Worm (Caenorhabditis elegans) whole organism, L2 larva: ENCODE measurements around the gene cku-80.

Experiments used
- Y55F3AM.14 ChIP-seq: fragments of 200-800 bp; sonication (Bioruptor generic); optimal IDR thresholded peaks from 2 replicates; lab custom pipeline; 2018; ENCODE audit warnings: mild to moderate bottlenecking, missing genetic modification characterization, missing compliant biosample characterization
- ZK546.5 ChIP-seq: sonication (generic microtip); optimal IDR thresholded peaks from 2 replicates; lab custom pipeline; 2017; ENCODE audit warnings: missing biosample characterization, missing genetic modification characterization
- ama-1 ChIP-seq: fragments of 150-350 bp; optimal IDR thresholded peaks from 2 replicates; lab custom pipeline; 2018; ENCODE audit warnings: inconsistent platforms
- blmp-1 ChIP-seq: sonication (generic microtip); optimal IDR thresholded peaks from 2 replicates; lab custom pipeline; 2017; ENCODE audit warnings: missing genetic modification characterization, mild to moderate bottlenecking, missing compliant biosample characterization, antibody characterized with exemption, moderate library complexity; ENCODE audit not compliant: insufficient read depth
- ceh-16 ChIP-seq: fragments of 150-350 bp; optimal IDR thresholded peaks from 2 replicates; lab custom pipeline; 2014; ENCODE audit warnings: missing biosample characterization, missing genetic modification characterization
- lin-39 ChIP-seq: fragments of 150-350 bp; optimal IDR thresholded peaks from 2 replicates; lab custom pipeline; 2014; ENCODE audit warnings: missing biosample characterization, missing genetic modification reagents, missing genetic modification characterization
- mdl-1 ChIP-seq, 2 experiments: fragments of 150-350 bp in 1 of 2; sonication (generic microtip) in 1 of 2; optimal IDR thresholded peaks; 2 replicates each; lab custom pipeline; 2017; ENCODE audit warnings: missing biosample characterization in 2 of 2, missing genetic modification characterization in 2 of 2
- nhr-77 ChIP-seq: fragments of 150-350 bp; optimal IDR thresholded peaks from 2 replicates; lab custom pipeline; 2014; ENCODE audit warnings: missing biosample characterization, missing genetic modification characterization
- skn-1 ChIP-seq: sonication (generic microtip); optimal IDR thresholded peaks from 2 replicates; lab custom pipeline; 2017; ENCODE audit warnings: missing biosample characterization, missing genetic modification characterization
- snpc-4 ChIP-seq: fragments of 150-350 bp; optimal IDR thresholded peaks from 2 replicates; lab custom pipeline; 2014; ENCODE audit warnings: missing biosample characterization, missing genetic modification characterization
- ztf-4 ChIP-seq: fragments of 150-350 bp; optimal IDR thresholded peaks from 2 replicates; lab custom pipeline; 2014; ENCODE audit warnings: missing biosample characterization, missing genetic modification characterization

DNA sequence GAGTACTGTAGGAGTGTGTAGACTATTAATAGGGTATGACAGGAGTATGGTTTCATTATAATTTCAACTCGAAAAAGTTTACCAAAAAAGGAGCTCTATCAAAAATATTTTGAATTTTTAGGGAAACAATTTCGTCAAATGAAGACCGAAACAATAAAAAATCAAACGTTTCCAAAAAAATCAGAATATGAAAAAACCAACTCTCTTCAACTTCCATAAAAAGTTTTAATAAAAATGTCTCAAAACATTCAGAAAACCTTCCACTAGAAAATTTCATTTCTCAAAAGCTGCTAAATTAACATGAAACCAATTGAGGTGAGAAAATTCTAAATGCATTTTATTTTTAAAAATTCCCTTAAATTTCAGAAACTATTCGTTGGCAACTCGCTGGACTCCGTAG lies 49.1 kb upstream of the cku-80 start, which contains the start of gene ckb-3:
- TF ChIP-seq snpc-4 (tag; lab: Kevin White, UChicago) (no peak), nhr-77 (tag; lab: Kevin White, UChicago) (no peak), Y55F3AM.14 (GFP tag; lab: Kevin White, UChicago) (no peak), skn-1 (no peak), ceh-16 (tag; lab: Kevin White, UChicago) (no peak), mdl-1 (tag; optimal IDR thresholded peaks at IDR 0.05; lab: Kevin White, UChicago) (no peak), ama-1 (no peak), ZK546.5 (no peak), blmp-1 (tag; lab: Kevin White, UChicago) (no peak), ztf-4 (no peak), lin-39 (no peak)
